Fruit fly (Drosophila melanogaster): ENCODE data around the gene CG42613.

CG42613 gene

DNA sequence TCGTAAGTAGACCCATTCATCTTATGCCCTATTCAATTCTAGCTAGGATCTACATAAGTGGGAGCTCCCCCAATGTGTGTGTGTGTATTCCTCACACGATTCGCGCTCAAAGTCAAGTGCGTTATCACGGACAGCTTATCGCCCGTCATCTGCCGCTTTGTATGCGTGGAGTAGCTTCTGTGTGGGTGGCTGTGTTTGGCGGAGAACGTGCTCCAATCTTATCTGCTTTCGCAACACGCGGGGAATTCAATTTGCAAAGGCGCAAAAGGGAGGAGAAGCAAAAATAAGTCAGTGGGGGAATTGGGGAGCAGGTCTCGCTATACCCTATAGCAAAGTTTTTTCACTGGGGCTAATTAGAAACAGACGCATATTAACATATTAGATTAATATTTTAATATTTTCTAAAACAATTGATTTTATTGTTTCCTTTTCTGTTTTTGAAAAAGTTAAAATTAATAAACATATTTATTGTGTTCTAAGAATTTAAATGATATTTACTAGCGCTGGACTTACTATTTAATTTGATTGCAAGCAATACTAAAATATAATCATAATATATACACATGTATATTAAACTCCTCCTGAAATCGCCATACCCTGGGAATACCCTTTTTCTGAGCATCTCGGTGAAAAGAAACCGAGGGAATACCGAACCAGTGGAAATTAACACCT is 56.3 kb downstream of the CG42613 start (continued):
- TF ChIP-seq CG2116 (GFP tag; optimal IDR thresholded peaks at IDR 0.05) (no peak), prd (optimal IDR thresholded peaks at IDR 0.05) (no peak), prd (GFP tag; IDR thresholded peaks at IDR 0.05) (peak; percentile 37; the same call in 1 of the 3 replicates), wdn (GFP tag; IDR thresholded peaks at IDR 0.05) (peak; percentile 17; the same call in 1 of the 2 replicates), CG11696 (GFP tag; IDR thresholded peaks at IDR 0.05) (no peak), Sry-β (GFP tag; optimal IDR thresholded peaks at IDR 0.05) (no peak), kay (GFP tag; optimal IDR thresholded peaks at IDR 0.05) (no peak), CG6254 (GFP tag; optimal IDR thresholded peaks at IDR 0.05) (no peak), CG9437 (GFP tag; optimal IDR thresholded peaks at IDR 0.05) (no peak), CG8281 (tag; optimal IDR thresholded peaks at IDR 0.05) (no peak), ems (GFP tag; optimal IDR thresholded peaks at IDR 0.05) (no peak), CG42726 (GFP tag; IDR thresholded peaks at IDR 0.05; ENCODE audit: partially characterized antibody) (no peak), CG8944 (GFP tag; optimal IDR thresholded peaks at IDR 0.05) (no peak), mirr (GFP tag; optimal IDR thresholded peaks at IDR 0.05) (peak; percentile 74), al (GFP tag; IDR thresholded peaks at IDR 0.05) (peak; percentile 69), schlank (tag; optimal IDR thresholded peaks at IDR 0.05) (no peak), Bgb (GFP tag; IDR thresholded peaks at IDR 0.05; ENCODE audit: partially characterized antibody) (no peak), CG2712 (tag; optimal IDR thresholded peaks at IDR 0.05) (peak; percentile 8), mld (GFP tag; IDR thresholded peaks at IDR 0.05; ENCODE audit: partially characterized antibody) (no peak), NFAT (GFP tag; IDR thresholded peaks at IDR 0.05) (no peak), Spps (tag; optimal IDR thresholded peaks at IDR 0.05) (no peak), toy (GFP tag; IDR thresholded peaks at IDR 0.05) (no peak), CG5953 (GFP tag; IDR thresholded peaks at IDR 0.05) (no peak), Adf1 (GFP tag; IDR thresholded peaks at IDR 0.05) (peak; percentile 11; the same call in 1 of the 2 replicates), ewg (GFP tag; optimal IDR thresholded peaks at IDR 0.05) (no peak), btn (GFP tag; optimal IDR thresholded peaks at IDR 0.05) (no peak), gsb (GFP tag; IDR thresholded peaks at IDR 0.05) (no peak), CrebB (tag; optimal IDR thresholded peaks at IDR 0.05) (no peak), Hr51 (GFP tag; optimal IDR thresholded peaks at IDR 0.05) (peak in 1 of 2 experiments; percentile 36), Oli (tag; optimal IDR thresholded peaks at IDR 0.05) (no peak), bbx (GFP tag; IDR thresholded peaks at IDR 0.05; ENCODE audit: partially characterized antibody) (no peak), CG14050 (GFP tag; IDR thresholded peaks at IDR 0.05) (no peak), CG3065 (GFP tag; optimal IDR thresholded peaks at IDR 0.05) (no peak), CG6765 (GFP tag; optimal IDR thresholded peaks at IDR 0.05) (peak; percentile 42), croc (GFP tag; conservative IDR thresholded peaks at IDR 0.05) (no peak), CG34376 (GFP tag; optimal IDR thresholded peaks at IDR 0.05) (peak; percentile 15), sqz (GFP tag; optimal IDR thresholded peaks at IDR 0.05) (no peak), nom (GFP tag; optimal IDR thresholded peaks at IDR 0.05) (no peak), Kr (GFP tag; optimal IDR thresholded peaks at IDR 0.05) (no peak), CG3726 (GFP tag; IDR thresholded peaks at IDR 0.05) (no peak), CG12155 (GFP tag; optimal IDR thresholded peaks at IDR 0.05) (peak; percentile 54), CG15696 (tag; optimal IDR thresholded peaks at IDR 0.05) (no peak), CG3995 (GFP tag; optimal IDR thresholded peaks at IDR 0.05) (peak; percentile 35), CG18476 (GFP tag; optimal IDR thresholded peaks at IDR 0.05) (no peak), CG30020 (tag; optimal IDR thresholded peaks at IDR 0.05) (no peak), usp (GFP tag; optimal IDR thresholded peaks at IDR 0.05) (no peak), Oaz (GFP tag; IDR thresholded peaks at IDR 0.05) (no peak), Pdp1 (GFP tag; optimal IDR thresholded peaks at IDR 0.05) (no peak), CG3847 (GFP tag; IDR thresholded peaks at IDR 0.05) (0 out of 2 replicates have a peak, but pooled peaks have one; percentile 27), HHEX (GFP tag; optimal IDR thresholded peaks at IDR 0.05) (peak; percentile 57)
